Worm (Caenorhabditis elegans) whole organism, L1 larva: ENCODE results near the gene Y46E12BL.2.

Experiments
- aha-1 ChIP-seq: fragments of 150-350 bp; optimal IDR thresholded peaks from 2 replicates; lab custom pipeline; 2014; ENCODE audit warnings: missing biosample characterization, missing genetic modification characterization
- aly-2 ChIP-seq: fragments of 150-350 bp; optimal IDR thresholded peaks from 2 replicates; lab custom pipeline; 2014; ENCODE audit warnings: missing biosample characterization, missing genetic modification characterization
- ama-1 ChIP-seq: fragments of 150-350 bp; optimal IDR thresholded peaks from 2 replicates; lab custom pipeline; 2014
- blmp-1 ChIP-seq: fragments of 150-350 bp; optimal IDR thresholded peaks from 2 replicates; lab custom pipeline; 2014; ENCODE audit warnings: missing biosample characterization, missing genetic modification characterization
- dpl-1 ChIP-seq, 3 experiments: fragments of 150-350 bp in 2 of 3; sonication (generic microtip) in 1 of 3; optimal IDR thresholded peaks; 2 replicates each; lab custom pipeline; 2014 to 2017; ENCODE audit warnings: missing biosample characterization in 3 of 3, missing genetic modification characterization in 3 of 3, missing genetic modification reagents in 3 of 3
- efl-3 ChIP-seq: fragments of 200-800 bp; sonication (Bioruptor generic); optimal IDR thresholded peaks from 2 replicates; lab custom pipeline; 2018; ENCODE audit warnings: mild to moderate bottlenecking, missing genetic modification characterization, missing compliant biosample characterization
- fos-1 ChIP-seq: fragments of 150-350 bp; optimal IDR thresholded peaks from 2 replicates; lab custom pipeline; 2014; ENCODE audit warnings: missing biosample characterization, missing genetic modification characterization
- hlh-17 ChIP-seq: fragments of 200-800 bp; sonication (Bioruptor generic); optimal IDR thresholded peaks from 2 replicates; lab custom pipeline; 2018; ENCODE audit warnings: missing genetic modification characterization, mild to moderate bottlenecking, missing compliant biosample characterization, moderate library complexity, borderline replicate concordance
- isw-1 ChIP-seq: fragments of 200-800 bp; sonication (Bioruptor generic); IDR thresholded peaks from 2 replicates; pipeline ENCODE4 v1.3.6; 2022; ENCODE audit warnings: missing genetic modification characterization, missing compliant biosample characterization
- mep-1 ChIP-seq: fragments of 150-350 bp; optimal IDR thresholded peaks from 2 replicates; lab custom pipeline; 2014; ENCODE audit warnings: missing biosample characterization, missing genetic modification characterization
- nhr-237 ChIP-seq: fragments of 150-350 bp; optimal IDR thresholded peaks from 2 replicates; lab custom pipeline; 2014; ENCODE audit warnings: missing biosample characterization, missing genetic modification characterization
- nhr-76 ChIP-seq: sonication (generic microtip); optimal IDR thresholded peaks from 2 replicates; lab custom pipeline; 2017; ENCODE audit warnings: missing biosample characterization, missing genetic modification characterization
- unc-130 ChIP-seq: fragments of 150-350 bp; optimal IDR thresholded peaks from 2 replicates; lab custom pipeline; 2017; ENCODE audit warnings: missing biosample characterization, missing genetic modification characterization, inconsistent platforms
- unc-98 ChIP-seq: fragments of 200-800 bp; sonication (Bioruptor generic); IDR thresholded peaks from 2 replicates; pipeline ENCODE4 v1.3.6; 2022; ENCODE audit warnings: missing genetic modification characterization, missing compliant biosample characterization

DNA sequence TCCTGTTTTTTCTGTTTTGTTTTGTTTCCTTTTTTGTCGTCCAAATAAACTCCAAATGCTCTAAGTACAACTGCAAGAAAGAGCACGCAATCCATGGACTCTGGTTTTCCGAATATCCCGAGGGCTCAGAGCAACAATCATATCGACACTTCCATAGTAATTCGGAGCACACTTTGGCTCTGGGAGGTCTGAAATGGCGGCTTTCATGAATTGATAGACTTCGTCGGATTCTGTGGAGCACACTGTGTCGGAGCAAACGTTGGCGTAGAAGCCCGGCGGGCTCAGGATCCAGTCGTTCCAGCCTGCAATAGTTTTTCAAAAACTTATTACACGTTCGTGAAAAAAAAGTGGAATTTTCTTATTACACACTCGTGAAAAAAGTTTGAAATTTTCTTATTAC is 12.1 kb downstream of the Y46E12BL.2 start:
- TF ChIP-seq blmp-1 (tag; lab: Kevin White, UChicago) (no peak), efl-3 (GFP tag; lab: Kevin White, UChicago) (no peak), nhr-237 (tag; lab: Kevin White, UChicago) (no peak), unc-130 (tag; lab: Kevin White, UChicago) (no peak), hlh-17 (GFP tag; lab: Kevin White, UChicago) (no peak), fos-1 (tag; lab: Kevin White, UChicago) (no peak), dpl-1 (GFP tag; optimal IDR thresholded peaks at IDR 0.05; lab: Kevin White, UChicago) (no peak), isw-1 (no peak), unc-98 (GFP tag; lab: Robert Waterston, UW) (no peak), aly-2 (no peak), aha-1 (tag; lab: Kevin White, UChicago) (no peak), ama-1 (lab: Kevin White, UChicago) (no peak), nhr-76 (tag; lab: Kevin White, UChicago) (no peak), mep-1 (no peak)
